Worm (Caenorhabditis elegans) whole organism, L2 larva: Measurements from ENCODE around the gene srh-192.
"Not testable (repeated sequence)": the region's sequence is repeated elsewhere in the genome, so short reads cannot be mapped to it uniquely, and the experiment has no call there.

Source experiments
- R02D3.7 ChIP-seq: fragments of 150-350 bp; optimal IDR thresholded peaks from 2 replicates; lab custom pipeline; 2014; ENCODE audit warnings: missing biosample characterization, missing genetic modification characterization
- Y55F3AM.14 ChIP-seq: fragments of 200-800 bp; sonication (Bioruptor generic); optimal IDR thresholded peaks from 2 replicates; lab custom pipeline; 2018; ENCODE audit warnings: mild to moderate bottlenecking, missing genetic modification characterization, missing compliant biosample characterization
- dmd-4 ChIP-seq: sonication (generic microtip); optimal IDR thresholded peaks from 2 replicates; lab custom pipeline; 2017; ENCODE audit warnings: missing biosample characterization, missing genetic modification characterization
- elt-1 ChIP-seq: fragments of 150-350 bp; optimal IDR thresholded peaks from 2 replicates; lab custom pipeline; 2014; ENCODE audit warnings: missing biosample characterization, missing genetic modification characterization
- lsy-2 ChIP-seq, 2 experiments: fragments of 150-350 bp in 1 of 2; sonication (generic microtip) in 1 of 2; optimal IDR thresholded peaks; 2 replicates each; lab custom pipeline; 2014 to 2017; ENCODE audit warnings: missing biosample characterization in 2 of 2, missing genetic modification characterization in 2 of 2
- nhr-12 ChIP-seq: fragments of 150-350 bp; optimal IDR thresholded peaks from 2 replicates; lab custom pipeline; 2014; ENCODE audit warnings: missing biosample characterization, missing genetic modification characterization
- nhr-21 ChIP-seq: fragments of 150-350 bp; optimal IDR thresholded peaks from 2 replicates; lab custom pipeline; 2014; ENCODE audit warnings: missing biosample characterization, missing genetic modification characterization
- nhr-77 ChIP-seq: fragments of 150-350 bp; optimal IDR thresholded peaks from 2 replicates; lab custom pipeline; 2014; ENCODE audit warnings: missing biosample characterization, missing genetic modification characterization
- snpc-4 ChIP-seq: fragments of 150-350 bp; optimal IDR thresholded peaks from 2 replicates; lab custom pipeline; 2014; ENCODE audit warnings: missing biosample characterization, missing genetic modification characterization
- unc-39 ChIP-seq: fragments of 150-350 bp; optimal IDR thresholded peaks from 2 replicates; lab custom pipeline; 2014; ENCODE audit warnings: missing biosample characterization, missing genetic modification characterization
- unc-62 ChIP-seq: fragments of 150-350 bp; optimal IDR thresholded peaks from 2 replicates; lab custom pipeline; 2014; ENCODE audit warnings: missing biosample characterization, missing genetic modification reagents, missing genetic modification characterization

ce11 chrV:4284737-4285136, 30.2 kb downstream of the srh-192 start, which contains the start of gene srt-19:
- not testable (repeated sequence) for TF ChIP-seq Y55F3AM.14 (GFP tag; lab: Kevin White, UChicago); R02D3.7 (tag; lab: Kevin White, UChicago); nhr-12 (tag; lab: Kevin White, UChicago); nhr-21 (tag; lab: Kevin White, UChicago); snpc-4 (tag; lab: Kevin White, UChicago); elt-1 (tag; lab: Kevin White, UChicago); unc-62; unc-39 (tag; lab: Kevin White, UChicago); lsy-2 (tag; optimal IDR thresholded peaks at IDR 0.05; lab: Kevin White, UChicago); nhr-77 (tag; lab: Kevin White, UChicago); dmd-4 (tag; lab: Kevin White, UChicago)
